Worm (Caenorhabditis elegans): ENCODE measurements around the gene col-114.

The col-114 gene

DNA sequence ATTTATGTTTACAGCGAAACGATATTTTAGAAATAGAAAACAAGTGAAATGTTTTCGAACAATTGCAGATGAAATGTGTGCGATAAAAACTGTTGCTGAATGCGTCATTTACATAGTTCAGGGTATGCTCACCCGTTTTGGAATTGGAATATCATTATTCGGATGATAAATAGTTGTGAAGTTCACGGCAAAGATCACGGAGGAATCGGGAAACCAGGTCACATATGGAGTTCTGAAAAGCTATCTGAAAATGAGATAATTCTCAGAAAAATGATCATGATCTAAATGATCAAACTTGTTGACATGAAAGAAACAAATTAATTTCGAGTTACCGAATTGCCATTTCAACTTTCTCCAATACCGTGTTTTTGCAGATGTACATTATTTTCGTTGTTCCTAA, 50.7 kb downstream of the col-114 start, which contains the start of gene best-16 (continued):
- TF ChIP-seq madf-3 (GFP tag; IDR thresholded peaks at IDR 0.05) (no peak), tbx-9 (tag; optimal IDR thresholded peaks at IDR 0.05; ENCODE audit: borderline replicate concordance) (no peak), gei-17 (GFP tag; optimal IDR thresholded peaks at IDR 0.05) (no peak), him-1 (tag; optimal IDR thresholded peaks at IDR 0.05) (no peak), aptf-2 (GFP tag; conservative IDR thresholded peaks at IDR 0.05) (no peak)

All from whole organism, young adult.